Worm (Caenorhabditis elegans) whole organism, young adult: ENCODE results near the gene Y39B6A.43.

ENCODE experiments used
- dpl-1 ChIP-seq: fragments of 150-350 bp; optimal IDR thresholded peaks from 2 replicates; lab custom pipeline; 2014; ENCODE audit warnings: missing biosample characterization, missing genetic modification reagents, missing genetic modification characterization
- lir-1 ChIP-seq: fragments of 200-800 bp; sonication (Bioruptor generic); conservative IDR thresholded peaks from 2 replicates; pipeline ENCODE4 v1.3.6; 2022; ENCODE audit warnings: missing genetic modification reagents, missing genetic modification characterization, missing compliant biosample characterization
- nfya-1 ChIP-seq: sonication (generic microtip); optimal IDR thresholded peaks from 2 replicates; lab custom pipeline; 2017; ENCODE audit warnings: antibody characterized with exemption, missing compliant biosample characterization, missing genetic modification characterization, borderline replicate concordance; ENCODE audit not compliant: insufficient read depth
- pha-4 ChIP-seq: fragments of 150-350 bp; sonication (generic microtip); optimal IDR thresholded peaks from 2 replicates; lab custom pipeline; 2014; ENCODE audit warnings: missing biosample characterization, missing genetic modification reagents, missing genetic modification characterization
- snpc-3.4 ChIP-seq: sonication (generic microtip); optimal IDR thresholded peaks from 2 replicates; lab custom pipeline; 2017; ENCODE audit warnings: missing genetic modification characterization, mild to moderate bottlenecking, missing compliant biosample characterization, antibody characterized with exemption, moderate library complexity, missing genotype, missing genetic modification reagents

- TF ChIP-seq pha-4 (tag; lab: Kevin White, UChicago) (no peak), snpc-3.4 (tag; lab: Kevin White, UChicago) (no peak), nfya-1 (no peak), dpl-1 (GFP tag; lab: Kevin White, UChicago) (no peak), lir-1 (GFP tag; lab: Robert Waterston, UW) (no peak)
Measured at ce11 chrV:18976539-18976938, 8.9 kb upstream of the Y39B6A.43 start.
